Fruit fly (Drosophila melanogaster) whole organism, embryonic: ENCODE results near the gene CG32225.
A peak's percentile ranks its signal among the peaks of the same experiment; 100 is the strongest.

Experiments used
- Awh ChIP-seq: fragments of 200-800 bp; sonication (Bioruptor generic); IDR thresholded peaks from 2 replicates; pipeline ENCODE4, ENCODE4 v1.3.6; 2022; ENCODE audit warnings: missing biosample characterization, missing genetic modification characterization
- Bteb2 ChIP-seq: fragments of 200-800 bp; sonication (Bioruptor generic); optimal IDR thresholded peaks from 2 replicates; lab custom pipeline; 2016; ENCODE audit warnings: missing biosample characterization, missing genetic modification characterization
- CG11093 ChIP-seq: fragments of 200-800 bp; sonication (Bioruptor generic); IDR thresholded peaks from 3 replicates; pipeline ENCODE4 v1.3.6; 2022; ENCODE audit warnings: missing biosample characterization, missing genetic modification characterization
- CG11695 ChIP-seq: fragments of 200-800 bp; sonication (Bioruptor generic); IDR thresholded peaks from 3 replicates; pipeline ENCODE4 v1.3.6; 2022; ENCODE audit warnings: missing biosample characterization, missing genetic modification characterization
- CG12299 ChIP-seq: fragments of 200-800 bp; sonication (Bioruptor generic); optimal IDR thresholded peaks from 2 replicates; lab custom pipeline; 2018; ENCODE audit warnings: missing biosample characterization, mild to moderate bottlenecking, missing genetic modification characterization
- CG1233 ChIP-seq: fragments of 200-800 bp; sonication (Bioruptor generic); optimal IDR thresholded peaks from 4 replicates; lab custom pipeline; 2018; ENCODE audit warnings: missing biosample characterization, mild to moderate bottlenecking, missing genetic modification characterization
- CG12391 ChIP-seq: fragments of 200-800 bp; sonication (Bioruptor generic); optimal IDR thresholded peaks from 3 replicates; lab custom pipeline; 2018; ENCODE audit warnings: missing biosample characterization, mild to moderate bottlenecking, missing genetic modification characterization, moderate library complexity
- CG15601 ChIP-seq: fragments of 200-800 bp; sonication (Bioruptor generic); optimal IDR thresholded peaks from 3 replicates; lab custom pipeline; 2019; ENCODE audit warnings: missing biosample characterization, mild to moderate bottlenecking, missing genetic modification characterization, moderate library complexity
- CG17385 ChIP-seq: fragments of 200-800 bp; sonication (Bioruptor generic); optimal IDR thresholded peaks from 3 replicates; lab custom pipeline; 2018; ENCODE audit warnings: missing biosample characterization, mild to moderate bottlenecking, missing genetic modification characterization
- CG18011 ChIP-seq: fragments of 200-800 bp; sonication (Bioruptor generic); optimal IDR thresholded peaks from 2 replicates; lab custom pipeline; 2017; ENCODE audit warnings: missing biosample characterization, missing genetic modification characterization, mild to moderate bottlenecking, moderate library complexity, missing genotype
- CG32767 ChIP-seq: fragments of 200-800 bp; sonication (Bioruptor generic); IDR thresholded peaks from 2 replicates; pipeline ENCODE4 v1.3.6; 2022; ENCODE audit warnings: missing biosample characterization, missing genetic modification characterization
- CG4617 ChIP-seq: fragments of 200-800 bp; sonication (Bioruptor generic); optimal IDR thresholded peaks from 3 replicates; lab custom pipeline; 2016; ENCODE audit warnings: missing biosample characterization, missing genetic modification characterization, borderline replicate concordance
- CG6791 ChIP-seq: fragments of 200-800 bp; sonication (Bioruptor generic); IDR thresholded peaks from 3 replicates; pipeline ENCODE4 v1.3.6; 2022; ENCODE audit warnings: missing biosample characterization, missing genetic modification characterization; ENCODE audit not compliant: partially characterized antibody
- CG8089 ChIP-seq: fragments of 200-800 bp; sonication (Bioruptor generic); optimal IDR thresholded peaks from 3 replicates; lab custom pipeline; 2016; ENCODE audit warnings: missing biosample characterization, missing genetic modification characterization
- Dip2 ChIP-seq: fragments of 200-800 bp; sonication (Bioruptor generic); IDR thresholded peaks from 2 replicates; pipeline ENCODE4 v1.3.6; 2022; ENCODE audit warnings: missing biosample characterization, missing genetic modification characterization
- E2f1 ChIP-seq: fragments of 200-800 bp; sonication (Bioruptor generic); IDR thresholded peaks from 2 replicates; pipeline ENCODE4 v1.3.6; 2022; ENCODE audit warnings: missing biosample characterization, missing genetic modification characterization
- ERR ChIP-seq: fragments of 200-800 bp; sonication (Bioruptor generic); optimal IDR thresholded peaks from 2 replicates; lab custom pipeline; 2016; ENCODE audit warnings: missing biosample characterization, missing genetic modification characterization
- Ets65A ChIP-seq: fragments of 200-800 bp; sonication (Bioruptor generic); peaks from one replicate; lab custom pipeline; 2016; ENCODE audit warnings: missing biosample characterization, missing genetic modification characterization
- Lhr ChIP-seq: fragments of 200-800 bp; sonication (Bioruptor generic); optimal IDR thresholded peaks from 3 replicates; lab custom pipeline; 2017; ENCODE audit warnings: mild to moderate bottlenecking, missing biosample characterization, missing genetic modification reagents, missing genetic modification characterization
- Mes4 ChIP-seq: fragments of 200-800 bp; sonication (Bioruptor generic); optimal IDR thresholded peaks from 2 replicates; lab custom pipeline; 2016; ENCODE audit warnings: missing biosample characterization, missing genetic modification characterization
- NC2α ChIP-seq: fragments of 200-800 bp; sonication (Bioruptor generic); optimal IDR thresholded peaks from 2 replicates; lab custom pipeline; 2016; ENCODE audit warnings: missing biosample characterization, missing genetic modification characterization
- NC2β ChIP-seq: fragments of 200-800 bp; sonication (Bioruptor generic); optimal IDR thresholded peaks from 2 replicates; lab custom pipeline; 2016; ENCODE audit warnings: missing biosample characterization, missing genetic modification characterization
- Nf-YC ChIP-seq: fragments of 200-800 bp; optimal IDR thresholded peaks from 3 replicates; lab custom pipeline; 2019; ENCODE audit warnings: missing biosample characterization, mild to moderate bottlenecking, missing genetic modification characterization, moderate library complexity
- Ravus ChIP-seq: fragments of 200-800 bp; sonication (Bioruptor generic); IDR thresholded peaks from 2 replicates; pipeline ENCODE4 v1.3.6; 2022; ENCODE audit warnings: missing biosample characterization, missing genetic modification characterization
- Scr ChIP-seq: fragments of 200-800 bp; sonication (Bioruptor generic); IDR thresholded peaks from 2 replicates; pipeline ENCODE4 v1.3.6; 2022; ENCODE audit warnings: missing biosample characterization, missing genetic modification characterization; ENCODE audit not compliant: partially characterized antibody
- Sin3A ChIP-seq: fragments of >200 bp; optimal IDR thresholded peaks from 2 replicates; lab custom pipeline; 2018
- Spps ChIP-seq: fragments of 200-800 bp; sonication (Bioruptor generic); optimal IDR thresholded peaks from 2 replicates; lab custom pipeline; 2018; ENCODE audit warnings: missing biosample characterization, mild to moderate bottlenecking, missing genetic modification characterization
- Sry-β ChIP-seq: fragments of 200-800 bp; sonication (Bioruptor generic); optimal IDR thresholded peaks from 2 replicates; lab custom pipeline; 2018; ENCODE audit warnings: missing biosample characterization, mild to moderate bottlenecking, missing genetic modification characterization, moderate library complexity
- Tbp ChIP-seq: fragments of >200 bp; optimal IDR thresholded peaks from 2 replicates; lab custom pipeline; 2018; ENCODE audit warnings: missing biosample characterization, missing genetic modification characterization
- Vsx1 ChIP-seq: fragments of 200-800 bp; sonication (Bioruptor generic); optimal IDR thresholded peaks from 2 replicates; lab custom pipeline; 2017; ENCODE audit warnings: missing biosample characterization, mild to moderate bottlenecking, missing genetic modification characterization, missing genetic modification reagents
- bab2 ChIP-seq: fragments of 200-800 bp; sonication (Bioruptor generic); optimal IDR thresholded peaks from 2 replicates; lab custom pipeline; 2016; ENCODE audit warnings: missing biosample characterization, missing genetic modification characterization
- chif ChIP-seq, 2 experiments: fragments of 200-800 bp; sonication (Bioruptor generic); optimal IDR thresholded peaks; 3 replicates each; lab custom pipeline; 2016; ENCODE audit warnings: missing biosample characterization in 2 of 2, missing genetic modification characterization in 2 of 2
- chn ChIP-seq: fragments of 200-800 bp; sonication (Bioruptor generic); optimal IDR thresholded peaks from 2 replicates; lab custom pipeline; 2016; ENCODE audit warnings: missing biosample characterization, missing genetic modification characterization
- crc ChIP-seq: fragments of 200-800 bp; sonication (Bioruptor generic); optimal IDR thresholded peaks from 2 replicates; lab custom pipeline; 2016; ENCODE audit warnings: missing biosample characterization, missing genetic modification characterization
- gsb ChIP-seq: fragments of 200-800 bp; sonication (Bioruptor generic); IDR thresholded peaks from 2 replicates; pipeline ENCODE4 v1.3.6; 2022; ENCODE audit warnings: missing biosample characterization, missing genetic modification characterization
- hth ChIP-seq: fragments of >200 bp; optimal IDR thresholded peaks from 2 replicates; lab custom pipeline; 2017; ENCODE audit warnings: inconsistent platforms
- ind ChIP-seq: fragments of 200-800 bp; sonication (Bioruptor generic); optimal IDR thresholded peaks from 3 replicates; lab custom pipeline; 2016; ENCODE audit warnings: missing biosample characterization, missing genetic modification characterization
- jing ChIP-seq: fragments of 200-800 bp; sonication (Bioruptor generic); optimal IDR thresholded peaks from 2 replicates; lab custom pipeline; 2018; ENCODE audit warnings: missing biosample characterization, mild to moderate bottlenecking, missing genetic modification characterization
- kah ChIP-seq: fragments of 200-800 bp; sonication (Bioruptor generic); optimal IDR thresholded peaks from 2 replicates; lab custom pipeline; 2018; ENCODE audit warnings: missing biosample characterization, mild to moderate bottlenecking, missing genetic modification characterization
- ken ChIP-seq: fragments of 200-800 bp; sonication (Bioruptor generic); IDR thresholded peaks from 3 replicates; pipeline ENCODE4 v1.3.6; 2022; ENCODE audit warnings: missing biosample characterization, missing genetic modification characterization
- klu ChIP-seq: fragments of 200-800 bp; sonication (Bioruptor generic); IDR thresholded peaks from 2 replicates; pipeline ENCODE4 v1.3.6; 2022; ENCODE audit warnings: missing biosample characterization, missing genetic modification characterization
- lmd ChIP-seq: fragments of 200-800 bp; sonication (Bioruptor generic); IDR thresholded peaks from 2 replicates; pipeline ENCODE4 v1.3.6; 2022; ENCODE audit warnings: missing biosample characterization, missing genetic modification characterization
- maf-S ChIP-seq: fragments of 200-800 bp; sonication (Bioruptor generic); optimal IDR thresholded peaks from 2 replicates; lab custom pipeline; 2016; ENCODE audit warnings: missing biosample characterization, missing genetic modification characterization
- pan ChIP-seq, 4 experiments: fragments of >200 bp in 3 of 4; fragments of 200-800 bp in 1 of 4; sonication (Bioruptor generic) in 1 of 4; optimal IDR thresholded peaks in 3 of 4; IDR thresholded peaks in 1 of 4; 2 replicates each; pipeline versions ENCODE4 v1.3.6 to Lab custom; 2017 to 2022; ENCODE audit warnings: missing biosample characterization in 2 of 4, missing genetic modification characterization in 2 of 4, mixed read lengths in 1 of 4
- ranshi ChIP-seq: fragments of 200-800 bp; sonication (Bioruptor generic); IDR thresholded peaks from 2 replicates; pipeline ENCODE4 v1.3.6; 2022; ENCODE audit warnings: missing biosample characterization, missing genetic modification characterization
- ro ChIP-seq: fragments of 200-800 bp; sonication (Bioruptor generic); IDR thresholded peaks from 2 replicates; pipeline ENCODE4 v1.3.6; 2022; ENCODE audit warnings: missing biosample characterization, missing genetic modification characterization
- scrt ChIP-seq: fragments of 200-800 bp; sonication (Bioruptor generic); optimal IDR thresholded peaks from 2 replicates; lab custom pipeline; 2018; ENCODE audit warnings: missing biosample characterization, mild to moderate bottlenecking, missing genetic modification characterization, moderate library complexity
- slbo ChIP-seq: fragments of 200-800 bp; sonication (Bioruptor generic); IDR thresholded peaks from 2 replicates; pipeline ENCODE4 v1.3.6; 2022; ENCODE audit warnings: missing biosample characterization, missing genetic modification characterization
- zen ChIP-seq: fragments of 200-800 bp; sonication (Bioruptor generic); optimal IDR thresholded peaks from 3 replicates; lab custom pipeline; 2018; ENCODE audit warnings: missing biosample characterization, mild to moderate bottlenecking, missing genetic modification characterization, moderate library complexity

The CG32225 gene

DNA sequence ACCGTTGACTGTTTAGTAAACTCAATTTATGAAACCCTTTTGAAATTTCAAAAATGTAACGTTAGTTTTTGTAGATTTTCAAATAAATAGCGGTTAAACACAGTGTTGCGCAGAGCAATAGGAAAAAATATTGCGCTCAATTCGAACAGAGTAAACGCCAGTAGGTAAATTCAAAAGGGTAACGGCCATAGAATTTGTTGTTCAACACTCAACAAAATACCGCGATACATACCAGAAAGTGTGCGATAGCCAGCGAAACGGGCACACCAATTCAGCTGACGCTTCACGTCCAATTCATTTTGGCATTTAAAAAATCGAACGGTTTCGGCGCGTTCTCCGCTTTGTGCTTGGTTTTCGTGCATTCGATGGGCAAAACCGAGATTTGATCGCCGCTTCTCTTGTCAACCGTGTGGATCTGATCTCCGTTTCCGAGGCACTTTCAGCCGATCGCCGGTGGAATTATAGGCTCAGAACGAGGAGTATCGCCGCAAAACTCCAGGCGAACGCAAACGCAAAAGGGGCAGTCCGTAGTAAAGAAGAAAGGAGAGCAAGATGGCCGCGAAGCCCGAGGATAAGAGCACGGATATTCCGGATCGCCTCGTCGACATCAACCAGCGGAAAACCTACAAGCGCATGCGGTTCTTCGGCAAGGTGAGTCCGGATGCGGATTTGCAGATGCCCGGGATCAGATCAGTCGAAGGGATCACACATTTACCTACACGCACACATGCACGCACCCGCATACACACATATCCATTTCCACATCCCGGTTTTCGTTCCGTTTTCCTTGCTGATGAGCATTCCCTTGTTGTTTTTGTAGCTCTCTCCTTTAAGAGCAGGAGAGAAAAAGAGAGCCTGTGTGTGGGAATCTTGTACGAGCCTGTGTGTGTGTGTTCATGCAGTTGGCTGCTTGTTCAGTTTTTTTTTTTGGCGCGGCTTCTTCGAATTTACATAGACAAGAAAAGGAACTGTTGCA lies 4.0 kb upstream of the CG32225 start (continued):
- TF ChIP-seq CG17385 (GFP tag; lab: Kevin White, UChicago) (no peak), CG1233 (GFP tag; lab: Kevin White, UChicago) (no peak), Bteb2 (peak; percentile 48), E2f1 (GFP tag; lab: Robert Waterston, UW) (peak; percentile 56), ken (peak; percentile 66; the same call in 2 of the 3 replicates), jing (GFP tag; lab: Kevin White, UChicago) (no peak), NC2α (GFP tag; lab: Kevin White, UChicago) (no peak), pan (optimal IDR thresholded peaks at IDR 0.05; lab: Kevin White, UChicago) (no peak), pan (GFP tag; optimal IDR thresholded peaks at IDR 0.05 in 1 of 2, IDR thresholded peaks at IDR 0.05 in 1 of 2) (no peak), Spps (no peak), CG18011 (GFP tag; lab: Kevin White, UChicago) (no peak), chif (GFP tag; optimal IDR thresholded peaks at IDR 0.05; lab: Kevin White, UChicago) (peak; percentile 25 to 49), CG12299 (tag; lab: Kevin White, UChicago) (no peak), Scr (GFP tag; lab: Robert Waterston, UW) (peak; percentile 88), Lhr (GFP tag; lab: Kevin White, UChicago) (peak; percentile 80), ro (no peak), CG11093 (GFP tag; lab: Robert Waterston, UW) (no peak), Vsx1 (no peak), CG8089 (GFP tag; lab: Kevin White, UChicago) (peak; percentile 40), Mes4 (no peak), kah (no peak), Ravus (GFP tag; lab: Robert Waterston, UW) (no peak), Nf-YC (tag; lab: Kevin White, UChicago) (peak; percentile 15), Sin3A (lab: Kevin White, UChicago) (peak; percentile 92), ranshi (GFP tag; lab: Robert Waterston, UW) (no peak), gsb (GFP tag; lab: Robert Waterston, UW) (no peak), crc (GFP tag; lab: Kevin White, UChicago) (no peak), CG15601 (tag; lab: Kevin White, UChicago) (no peak), maf-S (GFP tag; lab: Kevin White, UChicago) (peak; percentile 10), hth (lab: Kevin White, UChicago) (no peak), chn (peak; percentile 27), Sry-β (GFP tag; lab: Kevin White, UChicago) (no peak), Tbp (GFP tag; lab: Kevin White, UChicago) (no peak), CG6791 (peak; percentile 89), slbo (GFP tag; lab: Robert Waterston, UW) (peak; percentile 58), CG12391 (tag; lab: Kevin White, UChicago) (peak; percentile 44), Ets65A (GFP tag; lab: Kevin White, UChicago) (peak; percentile 95), lmd (GFP tag; lab: Robert Waterston, UW) (peak; percentile 6; the same call in 1 of the 2 replicates), zen (tag; lab: Kevin White, UChicago) (peak; percentile 3), bab2 (GFP tag; lab: Kevin White, UChicago) (peak; percentile 26), klu (GFP tag; lab: Robert Waterston, UW) (peak; percentile 33; the same call in 1 of the 2 replicates), NC2β (GFP tag; lab: Kevin White, UChicago) (peak; percentile 25), CG4617 (GFP tag; lab: Kevin White, UChicago) (peak; percentile 28), ERR (peak; percentile 63), CG32767 (GFP tag; lab: Robert Waterston, UW) (no peak), Awh (GFP tag; lab: Robert Waterston, UW) (no peak), scrt (GFP tag; lab: Kevin White, UChicago) (no peak), CG11695 (no peak), ind (GFP tag; lab: Kevin White, UChicago) (peak; percentile 35), Dip2 (no peak)
